Worm (Caenorhabditis elegans): ENCODE data around the gene F33E11.3.

DNA sequence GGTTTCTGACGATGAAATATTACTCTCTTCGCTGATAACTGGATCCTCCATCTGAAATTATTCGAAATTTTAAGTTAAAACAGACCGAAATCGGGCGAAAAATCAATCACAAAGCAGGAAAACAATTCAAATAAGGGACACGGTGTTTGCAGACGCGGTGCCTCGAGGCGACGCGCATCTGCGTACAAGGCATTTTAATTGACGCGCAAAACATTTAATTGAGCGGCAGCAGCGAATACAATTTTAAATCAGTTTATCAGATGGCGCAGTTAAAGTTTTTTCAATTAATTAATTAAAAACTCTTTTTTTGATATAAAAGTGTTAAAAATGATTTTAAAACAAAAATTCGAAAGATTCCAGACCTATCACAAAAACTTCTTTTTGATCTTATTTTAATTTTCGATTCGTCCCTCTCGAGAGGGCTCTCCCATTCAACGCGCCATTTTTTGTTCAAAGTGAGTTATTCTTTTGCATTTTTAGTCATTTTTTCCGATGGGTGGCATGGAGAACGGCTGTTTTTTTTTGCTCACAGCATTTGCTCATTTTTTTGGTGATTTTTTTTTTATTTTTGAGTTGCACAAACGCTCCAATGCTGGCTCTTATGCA is 7.1 kb upstream of the F33E11.3 start, which contains the start of gene phf-10:
- no peak for TF ChIP-seq tbx-11 (GFP tag; IDR thresholded peaks at IDR 0.05)
- TF ChIP-seq tra-4 (tag; optimal IDR thresholded peaks at IDR 0.05) = no peak
- no peak for TF ChIP-seq tbx-37 (GFP tag; conservative IDR thresholded peaks at IDR 0.05)
- TF ChIP-seq hnd-1 (tag; optimal IDR thresholded peaks at IDR 0.05) = no peak
- TF ChIP-seq ama-1 (optimal IDR thresholded peaks at IDR 0.05) = no peak
- no peak for TF ChIP-seq ceh-36 (tag; optimal IDR thresholded peaks at IDR 0.05)

Measured in whole organism, early embryonic.